Worm (Caenorhabditis elegans): Measurements from ENCODE around the gene clec-180.

Gene clec-180

DNA sequence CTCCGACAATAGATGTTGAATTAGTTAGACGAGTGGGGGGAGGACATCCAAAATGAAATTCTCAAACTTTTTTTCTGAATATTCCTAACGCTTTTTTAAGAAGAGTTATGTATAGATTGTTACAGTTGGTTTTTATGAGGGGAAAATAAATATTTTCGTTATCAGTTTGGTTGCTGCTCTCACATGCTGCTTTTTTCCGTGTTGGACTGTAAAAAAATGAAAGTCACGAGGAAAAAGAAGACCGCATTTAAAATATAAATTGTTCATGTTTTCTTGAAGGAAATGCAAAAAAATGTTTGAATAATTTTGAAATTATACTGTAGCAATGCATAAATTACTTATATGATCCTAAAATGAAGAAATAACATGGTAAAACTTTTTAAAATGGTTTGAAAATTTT, 47.9 kb upstream of the clec-180 start (continued):
- TF ChIP-seq dmd-6 (GFP tag; IDR thresholded peaks at IDR 0.05) (peak; percentile 36; the same call in 1 of the 2 replicates), rbr-2 (tag; optimal IDR thresholded peaks at IDR 0.05) (no peak), mdt-29 (GFP tag; IDR thresholded peaks at IDR 0.05) (no peak), ceh-32 (tag; optimal IDR thresholded peaks at IDR 0.05; ENCODE audit: poor library complexity) (no peak), daf-12 (tag; optimal IDR thresholded peaks at IDR 0.05) (no peak), ceh-28 (tag; optimal IDR thresholded peaks at IDR 0.05) (no peak), ceh-20 (GFP tag; IDR thresholded peaks at IDR 0.05) (no peak), dpl-1 (GFP tag; optimal IDR thresholded peaks at IDR 0.05) (no peak), F26F4.8 (GFP tag; conservative IDR thresholded peaks at IDR 0.05) (no peak), arid-1 (GFP tag; conservative IDR thresholded peaks at IDR 0.05) (no peak), aha-1 (tag) (peak; percentile 17), Y105C5A.15 (GFP tag; IDR thresholded peaks at IDR 0.05) (no peak), unc-39 (tag; optimal IDR thresholded peaks at IDR 0.05) (no peak), dve-1 (tag; optimal IDR thresholded peaks at IDR 0.05; ENCODE audit: insufficient read depth) (peak; percentile 20), R02D3.7 (tag; optimal IDR thresholded peaks at IDR 0.05) (no peak), nhr-11 (tag; optimal IDR thresholded peaks at IDR 0.05) (no peak), hif-1 (tag; optimal IDR thresholded peaks at IDR 0.05) (no peak), ZK546.5 (tag; optimal IDR thresholded peaks at IDR 0.05) (no peak), ZK337.2 (GFP tag; IDR thresholded peaks at IDR 0.05) (no peak), aly-2 (tag; optimal IDR thresholded peaks at IDR 0.05) (no peak), nhr-42 (GFP tag; IDR thresholded peaks at IDR 0.05) (no peak), daf-8 (GFP tag; IDR thresholded peaks at IDR 0.05) (no peak), mes-2 (tag; optimal IDR thresholded peaks at IDR 0.05; ENCODE audit: poor library complexity, severe bottlenecking) (no peak), pqm-1 (tag; optimal IDR thresholded peaks at IDR 0.05) (peak; percentile 7), lin-1 (GFP tag; IDR thresholded peaks at IDR 0.05) (no peak), mep-1 (tag; optimal IDR thresholded peaks at IDR 0.05) (peak; percentile 34), D1046.2 (GFP tag; IDR thresholded peaks at IDR 0.05) (no peak), zfp-2 (tag; optimal IDR thresholded peaks at IDR 0.05) (no peak), nhr-102 (tag; optimal IDR thresholded peaks at IDR 0.05) (no peak), unc-62 (GFP tag; optimal IDR thresholded peaks at IDR 0.05 in 1 of 2) (peak in 1 of 2 experiments; percentile 25), unc-62 (tag; optimal IDR thresholded peaks at IDR 0.05) (no peak), skn-1 (tag; optimal IDR thresholded peaks at IDR 0.05) (no peak), T20F7.1 (GFP tag; optimal IDR thresholded peaks at IDR 0.05) (no peak), Y5F2A.4 (GFP tag; optimal IDR thresholded peaks at IDR 0.05) (no peak), dmd-8 (GFP tag; IDR thresholded peaks at IDR 0.05) (no peak), F10B5.3 (tag; optimal IDR thresholded peaks at IDR 0.05) (no peak), hlh-11 (tag; optimal IDR thresholded peaks at IDR 0.05) (peak; percentile 49)

DNA sequence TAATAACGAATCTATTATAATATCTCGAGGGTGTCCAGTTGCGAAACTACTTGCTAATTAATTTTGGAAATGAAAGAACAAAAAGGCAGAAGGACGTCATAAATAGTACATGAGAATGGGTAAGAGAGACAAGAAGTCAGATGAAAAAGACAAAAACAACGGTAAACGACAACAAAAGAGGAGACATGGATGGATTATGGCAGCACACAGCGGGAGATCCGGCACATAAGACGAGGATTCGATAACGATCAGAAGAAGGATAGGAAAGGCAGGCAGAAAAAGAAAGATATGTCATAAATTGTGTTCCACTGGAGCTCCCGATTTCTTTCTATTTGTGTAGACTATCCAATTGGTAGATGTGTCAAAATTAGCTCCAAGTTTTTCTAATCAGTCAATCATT, 47.1 kb upstream of the clec-180 start:
- no peak for TF ChIP-seq ces-1 (GFP tag; optimal IDR thresholded peaks at IDR 0.05)
- peak; percentile 39 for TF ChIP-seq aha-1 (tag)

DNA sequence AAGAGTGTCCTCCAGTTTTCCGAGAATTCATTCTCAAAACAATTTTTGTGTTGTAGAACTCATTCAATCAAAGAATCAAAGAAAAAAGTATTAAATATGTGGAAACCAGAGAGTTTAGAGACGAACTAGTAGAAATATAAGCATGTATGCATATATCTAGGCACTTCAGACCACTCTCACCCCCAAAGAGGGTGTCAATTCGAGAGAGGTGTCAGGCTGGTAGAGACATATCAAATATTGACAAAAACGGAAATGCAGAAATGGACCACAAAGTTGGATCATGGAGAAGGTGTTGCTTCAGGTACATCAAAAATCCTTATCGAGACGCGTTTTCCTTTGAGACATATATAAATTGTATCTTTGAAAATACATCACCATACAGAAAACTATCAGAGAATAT, 44.9 kb upstream of the clec-180 start:
- TF ChIP-seq ceh-20 (GFP tag; IDR thresholded peaks at IDR 0.05), result no peak
- no peak for TF ChIP-seq nhr-11 (tag; optimal IDR thresholded peaks at IDR 0.05)
- no peak for TF ChIP-seq nhr-111 (GFP tag; optimal IDR thresholded peaks at IDR 0.05)
- no peak for TF ChIP-seq ceh-32 (tag; optimal IDR thresholded peaks at IDR 0.05; ENCODE audit: poor library complexity)
- no peak for TF ChIP-seq mdl-1 (tag; optimal IDR thresholded peaks at IDR 0.05)
- no peak for TF ChIP-seq nhr-6 (tag; optimal IDR thresholded peaks at IDR 0.05)
- TF ChIP-seq unc-62 (GFP tag; optimal IDR thresholded peaks at IDR 0.05 in 1 of 2), result peak in 1 of 2 experiments; percentile 92
- TF ChIP-seq unc-62 (tag; optimal IDR thresholded peaks at IDR 0.05), result no peak
- TF ChIP-seq vab-7 (GFP tag; IDR thresholded peaks at IDR 0.05), result no peak

Data from whole organism, L4 larva.